Worm (Caenorhabditis elegans) whole organism, late embryonic: ENCODE data around the gene col-43.

Source experiments
- ama-1 ChIP-seq: fragments of 150-350 bp; optimal IDR thresholded peaks from 2 replicates; lab custom pipeline; 2014
- ceh-18 ChIP-seq: sonication (generic microtip); optimal IDR thresholded peaks from 2 replicates; lab custom pipeline; 2016; ENCODE audit warnings: missing genetic modification characterization, missing compliant biosample characterization
- ceh-22 ChIP-seq: sonication (generic microtip); optimal IDR thresholded peaks from 2 replicates; lab custom pipeline; 2017; ENCODE audit warnings: missing biosample characterization, missing genetic modification characterization
- fkh-10 ChIP-seq: fragments of 150-350 bp; optimal IDR thresholded peaks from 2 replicates; lab custom pipeline; 2014; ENCODE audit warnings: missing biosample characterization, missing genetic modification reagents, missing genetic modification characterization
- pag-3 ChIP-seq: sonication (generic microtip); optimal IDR thresholded peaks from 2 replicates; lab custom pipeline; 2016; ENCODE audit warnings: missing compliant biosample characterization, missing genetic modification characterization, borderline replicate concordance
- pax-1 ChIP-seq: fragments of 150-350 bp; optimal IDR thresholded peaks from 2 replicates; lab custom pipeline; 2014; ENCODE audit warnings: missing biosample characterization, missing genetic modification characterization

DNA sequence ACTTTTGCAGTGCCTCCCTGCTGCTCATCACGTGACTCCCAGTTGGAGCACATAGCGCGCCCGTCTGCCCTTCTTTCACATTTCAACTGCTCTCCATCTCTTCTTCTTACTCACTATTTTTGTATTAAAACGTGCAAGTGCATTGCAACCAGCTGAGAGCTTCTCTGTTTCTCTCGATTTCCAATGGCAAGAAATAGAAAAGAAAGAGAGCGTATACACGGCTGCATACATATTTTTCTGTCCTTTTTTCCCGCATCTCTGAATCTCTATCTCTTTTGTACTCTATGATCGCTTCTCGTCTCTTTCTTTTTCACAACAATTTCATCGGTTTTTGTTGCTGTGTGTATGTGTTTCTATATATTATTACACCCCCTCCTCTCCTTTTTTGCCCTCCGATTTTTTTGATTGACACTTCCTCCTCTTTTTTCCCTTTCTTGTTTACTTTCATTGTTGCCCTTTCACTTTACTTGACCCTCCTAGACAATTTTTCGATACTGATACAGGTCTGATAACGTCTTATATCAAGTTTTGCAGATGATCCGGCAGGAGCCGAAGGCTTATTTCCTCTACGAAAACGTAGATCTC is 49.7 kb downstream of the col-43 start, which contains the start of gene Y97E10AR.1:
- no peak for TF ChIP-seq ceh-22
- TF ChIP-seq pag-3 (tag; lab: Kevin White, UChicago), result peak; percentile 3
- TF ChIP-seq pax-1 (tag; lab: Kevin White, UChicago), result no peak
- TF ChIP-seq fkh-10, result no peak
- TF ChIP-seq ceh-18 (tag; lab: Kevin White, UChicago), result peak; percentile 98
- no peak for TF ChIP-seq ama-1
